Worm (Caenorhabditis elegans) whole organism, L4 larva: Measurements from ENCODE around the gene cat-1.
A peak's percentile ranks its signal among the peaks of the same experiment; 100 is the strongest.

ENCODE experiments used
- F10B5.3 ChIP-seq: sonication (generic microtip); optimal IDR thresholded peaks from 2 replicates; lab custom pipeline; 2016; ENCODE audit warnings: mild to moderate bottlenecking, missing genetic modification characterization, missing compliant biosample characterization
- F26F4.8 ChIP-seq: fragments of 200-800 bp; sonication (Bioruptor generic); conservative IDR thresholded peaks from 2 replicates; pipeline ENCODE4 v1.3.6; 2022; ENCODE audit warnings: missing genetic modification characterization, missing compliant biosample characterization
- F44E2.7 ChIP-seq: fragments of 200-800 bp; sonication (Bioruptor generic); IDR thresholded peaks from 2 replicates; pipeline ENCODE4 v2.1.2; 2022; ENCODE audit warnings: missing genetic modification characterization, missing compliant biosample characterization
- F49E8.2 ChIP-seq: sonication (generic microtip); optimal IDR thresholded peaks from 2 replicates; lab custom pipeline; 2016; ENCODE audit warnings: missing compliant biosample characterization, mild to moderate bottlenecking, missing genetic modification characterization, borderline replicate concordance
- Y105C5A.15 ChIP-seq: fragments of 200-800 bp; sonication (Bioruptor generic); IDR thresholded peaks from 2 replicates; pipeline ENCODE4 v1.3.6; 2022; ENCODE audit warnings: missing genetic modification characterization, missing compliant biosample characterization
- aha-1 ChIP-seq: fragments of 150-350 bp; peaks from one replicate; lab custom pipeline; 2014; ENCODE audit warnings: missing biosample characterization, missing genetic modification characterization
- aly-2 ChIP-seq: sonication (generic microtip); optimal IDR thresholded peaks from 2 replicates; lab custom pipeline; 2018; ENCODE audit warnings: missing biosample characterization, missing genetic modification characterization
- ama-1 ChIP-seq: fragments of 150-350 bp; optimal IDR thresholded peaks from 2 replicates; lab custom pipeline; 2014; ENCODE audit warnings: inconsistent platforms, mixed read lengths
- ceh-20 ChIP-seq: fragments of 200-800 bp; sonication (Bioruptor generic); IDR thresholded peaks from 2 replicates; pipeline ENCODE4 v1.3.6; 2022; ENCODE audit warnings: missing genetic modification reagents, missing genetic modification characterization, missing compliant biosample characterization
- ceh-44 ChIP-seq: fragments of 200-800 bp; sonication (Bioruptor generic); IDR thresholded peaks from 2 replicates; pipeline ENCODE4 v1.3.6; 2022; ENCODE audit warnings: missing genetic modification reagents, missing genetic modification characterization, missing compliant biosample characterization
- ces-1 ChIP-seq: fragments of 150-350 bp; sonication (generic microtip); optimal IDR thresholded peaks from 4 replicates; lab custom pipeline; 2014; ENCODE audit warnings: missing biosample characterization, missing genetic modification reagents, missing genetic modification characterization
- cey-2 ChIP-seq: sonication (generic microtip); optimal IDR thresholded peaks from 3 replicates; lab custom pipeline; 2017; ENCODE audit warnings: missing genetic modification characterization, mild to moderate bottlenecking, missing compliant biosample characterization, antibody characterized with exemption, borderline replicate concordance; ENCODE audit not compliant: insufficient read depth
- daf-12 ChIP-seq: fragments of 150-350 bp; optimal IDR thresholded peaks from 2 replicates; lab custom pipeline; 2014; ENCODE audit warnings: missing biosample characterization, missing genetic modification reagents, missing genetic modification characterization
- daf-16 ChIP-seq, 3 experiments: sonication (generic microtip); optimal IDR thresholded peaks; 2 replicates each; lab custom pipeline; 2016 to 2017; ENCODE audit warnings: missing genetic modification characterization in 3 of 3, missing genetic modification reagents in 3 of 3, mild to moderate bottlenecking in 2 of 3, missing compliant biosample characterization in 2 of 3, missing biosample characterization in 1 of 3, moderate library complexity in 1 of 3
- daf-8 ChIP-seq: fragments of 200-800 bp; sonication (Bioruptor generic); IDR thresholded peaks from 2 replicates; pipeline ENCODE4 v1.3.6; 2022; ENCODE audit warnings: missing genetic modification characterization, missing compliant biosample characterization
- dmd-6 ChIP-seq: fragments of 200-800 bp; sonication (Bioruptor generic); IDR thresholded peaks from 2 replicates; pipeline ENCODE4 v1.3.6; 2022; ENCODE audit warnings: missing genetic modification reagents, missing genetic modification characterization, missing compliant biosample characterization
- dpl-1 ChIP-seq: fragments of 150-350 bp; optimal IDR thresholded peaks from 2 replicates; lab custom pipeline; 2014; ENCODE audit warnings: missing biosample characterization, missing genetic modification reagents, missing genetic modification characterization
- dve-1 ChIP-seq: sonication (generic microtip); optimal IDR thresholded peaks from 2 replicates; lab custom pipeline; 2017; ENCODE audit warnings: antibody characterized with exemption, mild to moderate bottlenecking, missing genetic modification characterization, missing compliant biosample characterization; ENCODE audit not compliant: insufficient read depth
- egl-27 ChIP-seq: sonication (generic microtip); optimal IDR thresholded peaks from 3 replicates; lab custom pipeline; 2017; ENCODE audit warnings: missing biosample characterization, missing genetic modification reagents, missing genetic modification characterization
- fkh-10 ChIP-seq: fragments of 150-350 bp; optimal IDR thresholded peaks from 2 replicates; lab custom pipeline; 2014; ENCODE audit warnings: missing biosample characterization, missing genetic modification reagents, missing genetic modification characterization
- hlh-11 ChIP-seq: fragments of 200-800 bp; sonication (Bioruptor generic); optimal IDR thresholded peaks from 2 replicates; lab custom pipeline; 2018; ENCODE audit warnings: mild to moderate bottlenecking, missing genetic modification characterization, missing compliant biosample characterization
- hlh-30 ChIP-seq: sonication (generic microtip); optimal IDR thresholded peaks from 2 replicates; lab custom pipeline; 2017; ENCODE audit warnings: antibody characterized with exemption, mild to moderate bottlenecking, missing genetic modification characterization, missing compliant biosample characterization; ENCODE audit not compliant: insufficient read depth
- lim-7 ChIP-seq: fragments of 200-800 bp; sonication (Bioruptor generic); IDR thresholded peaks from 2 replicates; pipeline ENCODE4 v1.3.6; 2022; ENCODE audit warnings: missing genetic modification characterization, missing compliant biosample characterization
- lin-15B ChIP-seq: fragments of 150-350 bp; sonication (generic microtip); optimal IDR thresholded peaks from 3 replicates; lab custom pipeline; 2014; ENCODE audit warnings: missing biosample characterization, missing genetic modification characterization
- lin-38 ChIP-seq: fragments of 200-800 bp; sonication (Bioruptor generic); IDR thresholded peaks from 2 replicates; pipeline ENCODE4 v1.3.6; 2022; ENCODE audit warnings: missing genetic modification reagents, missing genetic modification characterization, missing compliant biosample characterization
- lin-39 ChIP-seq: fragments of 150-350 bp; optimal IDR thresholded peaks from 2 replicates; lab custom pipeline; 2014; ENCODE audit warnings: missing biosample characterization, missing genetic modification reagents, missing genetic modification characterization
- madf-5 ChIP-seq, 2 experiments: fragments of 200-800 bp; sonication (Bioruptor generic); IDR thresholded peaks; 2 replicates each; pipeline ENCODE4 v1.3.6; 2022; ENCODE audit warnings: missing compliant biosample characterization in 2 of 2, missing genetic modification characterization in 2 of 2
- madf-9 ChIP-seq: fragments of 200-800 bp; sonication (Bioruptor generic); conservative IDR thresholded peaks from 2 replicates; pipeline ENCODE4 v1.3.6; 2022; ENCODE audit warnings: missing genetic modification reagents, missing genetic modification characterization, missing compliant biosample characterization
- mdl-1 ChIP-seq, 2 experiments: fragments of 150-350 bp in 1 of 2; sonication (generic microtip) in 1 of 2; optimal IDR thresholded peaks; 2 replicates each; lab custom pipeline; 2014 to 2017; ENCODE audit warnings: missing biosample characterization in 2 of 2, missing genetic modification characterization in 2 of 2
- mdt-29 ChIP-seq: fragments of 200-800 bp; sonication (Bioruptor generic); IDR thresholded peaks from 2 replicates; pipeline ENCODE4 v1.3.6; 2022; ENCODE audit warnings: missing genetic modification reagents, missing genetic modification characterization, missing compliant biosample characterization
- mxl-3 ChIP-seq: fragments of 200-800 bp; sonication (Bioruptor generic); optimal IDR thresholded peaks from 2 replicates; lab custom pipeline; 2018; ENCODE audit warnings: mild to moderate bottlenecking, missing genetic modification characterization, missing compliant biosample characterization
- nhr-10 ChIP-seq: fragments of 150-350 bp; optimal IDR thresholded peaks from 2 replicates; lab custom pipeline; 2014; ENCODE audit warnings: missing biosample characterization, missing genetic modification characterization
- nhr-28 ChIP-seq: fragments of 150-350 bp; optimal IDR thresholded peaks from 2 replicates; lab custom pipeline; 2014; ENCODE audit warnings: missing biosample characterization, missing genetic modification characterization
- nhr-48 ChIP-seq: sonication (generic microtip); optimal IDR thresholded peaks from 2 replicates; lab custom pipeline; 2016; ENCODE audit warnings: mild to moderate bottlenecking, missing genetic modification characterization, missing compliant biosample characterization
- nhr-6 ChIP-seq: fragments of 150-350 bp; optimal IDR thresholded peaks from 2 replicates; lab custom pipeline; 2014; ENCODE audit warnings: missing biosample characterization, missing genetic modification characterization
- saeg-2 ChIP-seq: fragments of 200-800 bp; sonication (Bioruptor generic); IDR thresholded peaks from 2 replicates; pipeline ENCODE4 v1.3.6; 2022; ENCODE audit warnings: missing genetic modification reagents, missing genetic modification characterization, missing compliant biosample characterization
- skn-1 ChIP-seq: fragments of 150-350 bp; optimal IDR thresholded peaks from 2 replicates; lab custom pipeline; 2014; ENCODE audit warnings: missing biosample characterization, missing genetic modification characterization
- snpc-1.2 ChIP-seq: fragments of 200-800 bp; sonication (Bioruptor generic); IDR thresholded peaks from 2 replicates; pipeline ENCODE4 v1.3.6; 2022; ENCODE audit warnings: missing genetic modification reagents, missing genetic modification characterization, missing compliant biosample characterization
- spr-1 ChIP-seq: sonication (generic microtip); optimal IDR thresholded peaks from 2 replicates; lab custom pipeline; 2016; ENCODE audit warnings: mild to moderate bottlenecking, missing genetic modification characterization, missing compliant biosample characterization
- tra-1 ChIP-seq: fragments of 200-800 bp; sonication (Bioruptor generic); IDR thresholded peaks from 2 replicates; pipeline ENCODE4 v1.3.6; 2022; ENCODE audit warnings: missing genetic modification reagents, missing genetic modification characterization, missing compliant biosample characterization
- unc-130 ChIP-seq: sonication (generic microtip); optimal IDR thresholded peaks from 2 replicates; lab custom pipeline; 2016; ENCODE audit warnings: missing genetic modification reagents, missing genetic modification characterization, missing compliant biosample characterization
- vab-7 ChIP-seq: fragments of 200-800 bp; sonication (Bioruptor generic); IDR thresholded peaks from 2 replicates; pipeline ENCODE4 v1.3.6; 2022; ENCODE audit warnings: missing genetic modification reagents, missing genetic modification characterization, missing compliant biosample characterization
- zfp-2 ChIP-seq: sonication (generic microtip); optimal IDR thresholded peaks from 2 replicates; lab custom pipeline; 2016; ENCODE audit warnings: mild to moderate bottlenecking, missing genetic modification characterization, missing compliant biosample characterization
- ztf-7 ChIP-seq: fragments of 150-350 bp; optimal IDR thresholded peaks from 2 replicates; lab custom pipeline; 2014; ENCODE audit warnings: missing biosample characterization, missing genetic modification characterization

Gene cat-1

ce11 chrX:5713479-5713878 is 2.9 kb upstream of the cat-1 start (continued):
- TF ChIP-seq unc-130, result peak; percentile 67
- peak; percentile 47 for TF ChIP-seq dmd-6 (GFP tag; lab: Robert Waterston, UW)
- TF ChIP-seq skn-1, result no peak
- peak in 1 of 2 experiments; percentile 85 for TF ChIP-seq daf-16 (GFP tag; optimal IDR thresholded peaks at IDR 0.05; lab: Kevin White, UChicago)
- TF ChIP-seq daf-16 (tag; optimal IDR thresholded peaks at IDR 0.05; lab: Kevin White, UChicago), result peak; percentile 65
- TF ChIP-seq dve-1 (tag; lab: Kevin White, UChicago), result peak; percentile 44
- TF ChIP-seq mxl-3 (GFP tag; lab: Kevin White, UChicago), result no peak
- TF ChIP-seq ama-1 (lab: Kevin White, UChicago), result no peak
- peak; percentile 97 for TF ChIP-seq lim-7 (GFP tag; lab: Robert Waterston, UW)
- TF ChIP-seq saeg-2 (GFP tag; lab: Robert Waterston, UW), result no peak
- TF ChIP-seq hlh-11 (tag; lab: Kevin White, UChicago), result peak; percentile 2
- peak; percentile 35 for TF ChIP-seq ztf-7 (tag; lab: Kevin White, UChicago)
- TF ChIP-seq ceh-20 (GFP tag; lab: Robert Waterston, UW), result peak; percentile 67; the same call in 1 of the 2 replicates
- no peak for TF ChIP-seq ces-1 (GFP tag; lab: Kevin White, UChicago)
- TF ChIP-seq ceh-44 (GFP tag; lab: Robert Waterston, UW), result peak; percentile 67; the same call in 1 of the 2 replicates
- no peak for TF ChIP-seq lin-39 (tag; lab: Kevin White, UChicago)

ce11 chrX:5709205-5709604 is 1.3 kb downstream of the cat-1 start:
- TF ChIP-seq ceh-44 (GFP tag; lab: Robert Waterston, UW), result peak; percentile 54; the same call in 1 of the 2 replicates
- no peak for TF ChIP-seq F10B5.3 (tag; lab: Kevin White, UChicago)
- peak; percentile 56; the same call in 1 of the 2 replicates for TF ChIP-seq mdt-29 (GFP tag; lab: Robert Waterston, UW)
- TF ChIP-seq nhr-6, result no peak
- no peak for TF ChIP-seq daf-8 (GFP tag; lab: Robert Waterston, UW)
- peak; percentile 28; the same call in 1 of the 2 replicates for TF ChIP-seq tra-1 (GFP tag; lab: Robert Waterston, UW)
- peak; percentile 59 for TF ChIP-seq lin-38
- TF ChIP-seq madf-5 (GFP tag; IDR thresholded peaks at IDR 0.05; lab: Robert Waterston, UW), result 0 out of 4 replicates have a peak, but pooled peaks of 1 of the 2 experiments have one; percentile 13
- no peak for TF ChIP-seq zfp-2 (tag; lab: Kevin White, UChicago)
- peak; percentile 82 for TF ChIP-seq aha-1 (tag; lab: Kevin White, UChicago)
- TF ChIP-seq daf-12 (tag; lab: Kevin White, UChicago), result no peak
- no peak for TF ChIP-seq lin-15B
- TF ChIP-seq F44E2.7 (GFP tag; lab: Robert Waterston, UW), result 0 out of 2 replicates have a peak, but pooled peaks have one; percentile 53
- no peak for TF ChIP-seq dpl-1 (GFP tag; lab: Kevin White, UChicago)
- 0 out of 2 replicates have a peak, but pooled peaks have one; percentile 20 for TF ChIP-seq dmd-6 (GFP tag; lab: Robert Waterston, UW)
- TF ChIP-seq snpc-1.2, result peak; percentile 67
- 0 out of 2 replicates have a peak, but pooled peaks have one; percentile 62 for TF ChIP-seq F26F4.8 (GFP tag; lab: Robert Waterston, UW)
- peak; percentile 49; the same call in 1 of the 2 replicates for TF ChIP-seq vab-7 (GFP tag; lab: Robert Waterston, UW)
- 0 out of 2 replicates have a peak, but pooled peaks have one; percentile 46 for TF ChIP-seq Y105C5A.15 (GFP tag; lab: Robert Waterston, UW)
- TF ChIP-seq madf-9, result peak; percentile 59; the same call in 1 of the 2 replicates
- peak; percentile 64 for TF ChIP-seq lim-7 (GFP tag; lab: Robert Waterston, UW)
- TF ChIP-seq dve-1 (tag; lab: Kevin White, UChicago), result peak; percentile 24
- peak in 1 of 2 experiments; percentile 37 for TF ChIP-seq daf-16 (GFP tag; optimal IDR thresholded peaks at IDR 0.05; lab: Kevin White, UChicago)
- TF ChIP-seq daf-16 (tag; optimal IDR thresholded peaks at IDR 0.05; lab: Kevin White, UChicago), result peak; percentile 27

- TF ChIP-seq fkh-10 (GFP tag; lab: Kevin White, UChicago) (no peak), madf-5 (GFP tag; IDR thresholded peaks at IDR 0.05; lab: Robert Waterston, UW) (peak; percentile 77 to 85; a peak in 2 of 4 replicates), egl-27 (tag; lab: Kevin White, UChicago) (no peak), nhr-48 (tag; lab: Kevin White, UChicago) (peak; percentile 41), cey-2 (tag; lab: Kevin White, UChicago) (no peak), daf-12 (tag; lab: Kevin White, UChicago) (no peak), madf-9 (peak; percentile 84), ceh-20 (GFP tag; lab: Robert Waterston, UW) (peak; percentile 82), nhr-28 (tag; lab: Kevin White, UChicago) (peak; percentile 20), daf-16 (GFP tag; optimal IDR thresholded peaks at IDR 0.05; lab: Kevin White, UChicago) (peak; percentile 36 to 83), daf-16 (tag; optimal IDR thresholded peaks at IDR 0.05; lab: Kevin White, UChicago) (peak; percentile 44), spr-1 (tag; lab: Kevin White, UChicago) (peak; percentile 61), lim-7 (GFP tag; lab: Robert Waterston, UW) (peak; percentile 94), F49E8.2 (tag; lab: Kevin White, UChicago) (no peak), hlh-30 (peak; percentile 60), nhr-10 (tag; lab: Kevin White, UChicago) (no peak), lin-38 (peak; percentile 81), aly-2 (no peak), unc-130 (peak; percentile 69), tra-1 (GFP tag; lab: Robert Waterston, UW) (peak; percentile 92), mdl-1 (tag; optimal IDR thresholded peaks at IDR 0.05; lab: Kevin White, UChicago) (peak in 1 of 2 experiments; percentile 3)
Measured at ce11 chrX:5707809-5708208, 2.7 kb downstream of the cat-1 start.
